Worm (Caenorhabditis elegans) whole organism, L1 larva: ENCODE data around the gene ccr-4.

ENCODE experiments used
- F16B12.6 ChIP-seq: fragments of 150-350 bp; optimal IDR thresholded peaks from 2 replicates; lab custom pipeline; 2014; ENCODE audit warnings: missing biosample characterization, missing genetic modification characterization
- Y116A8C.19 ChIP-seq: sonication (generic microtip); optimal IDR thresholded peaks from 2 replicates; lab custom pipeline; 2016; ENCODE audit warnings: missing compliant biosample characterization, missing genetic modification characterization, borderline replicate concordance
- ceh-88 ChIP-seq: fragments of 200-800 bp; sonication (Bioruptor generic); IDR thresholded peaks from 2 replicates; pipeline ENCODE4 v1.3.6; 2022; ENCODE audit warnings: missing genetic modification characterization, missing compliant biosample characterization
- dpl-1 ChIP-seq, 3 experiments: fragments of 150-350 bp in 2 of 3; sonication (generic microtip) in 1 of 3; optimal IDR thresholded peaks; 2 replicates each; lab custom pipeline; 2014 to 2017; ENCODE audit warnings: missing biosample characterization in 3 of 3, missing genetic modification characterization in 3 of 3, missing genetic modification reagents in 3 of 3
- efl-1 ChIP-seq, 4 experiments: fragments of 150-350 bp; optimal IDR thresholded peaks in 3 of 4; peaks in 1 of 4; 1 replicate in 1 of 4; 2 replicates in 3 of 4; lab custom pipeline; 2014; ENCODE audit warnings: missing biosample characterization in 2 of 4, missing genetic modification characterization in 2 of 4, missing genetic modification reagents in 2 of 4
- elt-3 ChIP-seq, 6 experiments: fragments of 150-350 bp in 1 of 6; sonication (generic microtip); optimal IDR thresholded peaks; 2 replicates each; lab custom pipeline; 2017 to 2018; ENCODE audit warnings: missing biosample characterization in 6 of 6, missing genetic modification characterization in 6 of 6, inconsistent platforms in 1 of 6
- ets-5 ChIP-seq: fragments of 200-800 bp; sonication (Bioruptor generic); IDR thresholded peaks from 2 replicates; pipeline ENCODE4 v1.3.6; 2022; ENCODE audit warnings: missing genetic modification characterization, missing compliant biosample characterization
- fkh-10 ChIP-seq: sonication (generic microtip); optimal IDR thresholded peaks from 2 replicates; lab custom pipeline; 2017; ENCODE audit warnings: missing biosample characterization, missing genetic modification reagents, missing genetic modification characterization
- fkh-4 ChIP-seq: sonication (generic microtip); optimal IDR thresholded peaks from 2 replicates; lab custom pipeline; 2016; ENCODE audit warnings: missing compliant biosample characterization, missing genetic modification characterization, borderline replicate concordance
- fkh-8 ChIP-seq: sonication (generic microtip); optimal IDR thresholded peaks from 2 replicates; lab custom pipeline; 2016; ENCODE audit warnings: mild to moderate bottlenecking, missing genetic modification characterization, missing compliant biosample characterization
- fos-1 ChIP-seq: fragments of 150-350 bp; optimal IDR thresholded peaks from 2 replicates; lab custom pipeline; 2014; ENCODE audit warnings: missing biosample characterization, missing genetic modification characterization
- grh-1 ChIP-seq: fragments of 200-800 bp; sonication (Bioruptor generic); IDR thresholded peaks from 2 replicates; pipeline ENCODE4 v1.3.6; 2022; ENCODE audit warnings: missing genetic modification reagents, missing genetic modification characterization, missing compliant biosample characterization
- irx-1 ChIP-seq: sonication (generic microtip); optimal IDR thresholded peaks from 2 replicates; lab custom pipeline; 2016; ENCODE audit warnings: missing genetic modification characterization, missing compliant biosample characterization
- jun-1 ChIP-seq: fragments of 150-350 bp; optimal IDR thresholded peaks from 2 replicates; lab custom pipeline; 2014; ENCODE audit warnings: missing biosample characterization, missing genetic modification reagents, missing genetic modification characterization
- lin-14 ChIP-seq: fragments of 200-800 bp; sonication (Bioruptor generic); optimal IDR thresholded peaks from 2 replicates; lab custom pipeline; 2018; ENCODE audit warnings: mild to moderate bottlenecking, missing genetic modification characterization, moderate library complexity, missing compliant biosample characterization
- lin-15B ChIP-seq: fragments of 150-350 bp; sonication (generic microtip); optimal IDR thresholded peaks from 3 replicates; lab custom pipeline; 2014; ENCODE audit warnings: missing biosample characterization, missing genetic modification characterization
- lin-35 ChIP-seq, 2 experiments: fragments of 150-350 bp; optimal IDR thresholded peaks; 2 replicates each; lab custom pipeline; 2014; ENCODE audit warnings: missing biosample characterization in 2 of 2, missing genetic modification characterization in 2 of 2, missing genetic modification reagents in 2 of 2
- lir-3 ChIP-seq: sonication (generic microtip); optimal IDR thresholded peaks from 2 replicates; lab custom pipeline; 2016; ENCODE audit warnings: mild to moderate bottlenecking, missing genetic modification characterization, moderate library complexity, missing compliant biosample characterization; ENCODE audit not compliant: poor library complexity
- lsy-2 ChIP-seq, 2 experiments: fragments of 150-350 bp; optimal IDR thresholded peaks; 2 replicates each; lab custom pipeline; 2014; ENCODE audit warnings: missing biosample characterization in 2 of 2, missing genetic modification characterization in 2 of 2
- nhr-11 ChIP-seq: fragments of 150-350 bp; optimal IDR thresholded peaks from 2 replicates; lab custom pipeline; 2014; ENCODE audit warnings: missing biosample characterization, missing genetic modification characterization
- nhr-12 ChIP-seq: sonication (generic microtip); optimal IDR thresholded peaks from 2 replicates; lab custom pipeline; 2017; ENCODE audit warnings: missing biosample characterization, missing genetic modification characterization
- nhr-19 ChIP-seq: fragments of 200-800 bp; sonication (Bioruptor generic); conservative IDR thresholded peaks from 2 replicates; pipeline ENCODE4 v1.3.6; 2022; ENCODE audit warnings: missing genetic modification characterization, missing compliant biosample characterization
- nhr-237 ChIP-seq: fragments of 150-350 bp; optimal IDR thresholded peaks from 2 replicates; lab custom pipeline; 2014; ENCODE audit warnings: missing biosample characterization, missing genetic modification characterization
- nhr-47 ChIP-seq: sonication (generic microtip); optimal IDR thresholded peaks from 2 replicates; lab custom pipeline; 2016; ENCODE audit warnings: mild to moderate bottlenecking, missing genetic modification characterization, moderate library complexity, missing compliant biosample characterization
- nhr-71 ChIP-seq: sonication (generic microtip); optimal IDR thresholded peaks from 2 replicates; lab custom pipeline; 2016; ENCODE audit warnings: mild to moderate bottlenecking, missing genetic modification characterization, moderate library complexity, missing compliant biosample characterization
- nhr-77 ChIP-seq: fragments of 150-350 bp; optimal IDR thresholded peaks from 2 replicates; lab custom pipeline; 2014; ENCODE audit warnings: missing biosample characterization, missing genetic modification characterization
- nhr-84 ChIP-seq: sonication (generic microtip); optimal IDR thresholded peaks from 2 replicates; lab custom pipeline; 2017; ENCODE audit warnings: missing biosample characterization, missing genetic modification characterization
- nhr-85 ChIP-seq: sonication (generic microtip); peaks from one replicate; lab custom pipeline; 2016; ENCODE audit warnings: missing genetic modification characterization, inconsistent platforms, missing compliant biosample characterization
- rnt-1 ChIP-seq: sonication (generic microtip); optimal IDR thresholded peaks from 2 replicates; lab custom pipeline; 2016; ENCODE audit warnings: mild to moderate bottlenecking, missing genetic modification characterization, moderate library complexity, missing compliant biosample characterization
- sox-4 ChIP-seq: sonication (generic microtip); optimal IDR thresholded peaks from 2 replicates; lab custom pipeline; 2016; ENCODE audit warnings: missing genetic modification characterization, missing compliant biosample characterization
- sptf-1 ChIP-seq: fragments of 150-350 bp; optimal IDR thresholded peaks from 2 replicates; lab custom pipeline; 2014; ENCODE audit warnings: missing biosample characterization, missing genetic modification characterization
- unc-130 ChIP-seq: fragments of 150-350 bp; optimal IDR thresholded peaks from 2 replicates; lab custom pipeline; 2017; ENCODE audit warnings: missing biosample characterization, missing genetic modification characterization, inconsistent platforms
- unc-30 ChIP-seq: sonication (generic microtip); optimal IDR thresholded peaks from 2 replicates; lab custom pipeline; 2017; ENCODE audit warnings: missing biosample characterization, missing genetic modification characterization
- xbp-1 ChIP-seq: sonication (generic microtip); optimal IDR thresholded peaks from 2 replicates; lab custom pipeline; 2016; ENCODE audit warnings: missing genetic modification characterization, missing compliant biosample characterization
- zag-1 ChIP-seq: fragments of 150-350 bp; optimal IDR thresholded peaks from 2 replicates; lab custom pipeline; 2014; ENCODE audit warnings: missing biosample characterization, missing genetic modification characterization
- ztf-4 ChIP-seq: fragments of 150-350 bp; optimal IDR thresholded peaks from 2 replicates; lab custom pipeline; 2014; ENCODE audit warnings: missing biosample characterization, missing genetic modification characterization

Gene ccr-4

DNA sequence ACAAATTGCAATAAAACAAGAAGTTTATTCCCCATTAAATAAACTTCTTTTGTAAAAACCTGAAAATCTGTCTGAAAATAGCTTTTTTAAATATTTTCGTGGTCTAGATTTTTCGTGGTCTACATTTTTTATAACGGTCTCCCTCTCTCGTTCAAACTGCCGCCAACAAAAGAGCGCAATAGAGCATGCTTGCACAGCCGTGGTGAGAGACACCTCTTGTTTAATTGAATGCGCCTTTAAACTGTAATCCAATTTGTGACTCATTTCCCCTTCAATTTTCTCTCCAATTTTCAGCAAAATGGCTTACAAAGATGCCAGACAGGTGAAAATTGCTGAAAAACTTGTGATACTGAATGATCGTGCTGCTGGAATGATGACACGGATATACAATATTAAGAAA lies 42.8 kb downstream of the ccr-4 start, which contains the start of gene gex-3 (continued):
- TF ChIP-seq sptf-1 (no peak), nhr-77 (peak; percentile 81), dpl-1 (GFP tag; optimal IDR thresholded peaks at IDR 0.05; lab: Kevin White, UChicago) (peak; percentile 93 to 96 (median 96)), nhr-237 (tag; lab: Kevin White, UChicago) (peak; percentile 16), fkh-8 (peak; percentile 73), F16B12.6 (peak; percentile 53), lin-35 (GFP tag; optimal IDR thresholded peaks at IDR 0.05; lab: Kevin White, UChicago) (peak; percentile 96 to 99), fkh-10 (peak; percentile 84), unc-30 (tag; lab: Kevin White, UChicago) (no peak), nhr-12 (no peak), sox-4 (tag; lab: Kevin White, UChicago) (no peak), nhr-85 (tag; lab: Kevin White, UChicago) (peak; percentile 86), jun-1 (tag; lab: Kevin White, UChicago) (peak; percentile 75), ceh-88 (no peak), ztf-4 (peak; percentile 26), rnt-1 (tag; lab: Kevin White, UChicago) (peak; percentile 87), nhr-71 (tag; lab: Kevin White, UChicago) (peak; percentile 87), nhr-11 (tag; lab: Kevin White, UChicago) (no peak), lir-3 (tag; lab: Kevin White, UChicago) (peak; percentile 31), unc-130 (tag; lab: Kevin White, UChicago) (peak; percentile 84), ets-5 (no peak), elt-3 (tag; optimal IDR thresholded peaks at IDR 0.05; lab: Kevin White, UChicago) (peak in 2 of 6 experiments; percentile 5 to 48), lin-14 (peak; percentile 85), irx-1 (tag; lab: Kevin White, UChicago) (peak; percentile 50), fos-1 (tag; lab: Kevin White, UChicago) (peak; percentile 79), fkh-4 (tag; lab: Kevin White, UChicago) (no peak), nhr-19 (peak; percentile 72), Y116A8C.19 (tag; lab: Kevin White, UChicago) (no peak), lsy-2 (tag; optimal IDR thresholded peaks at IDR 0.05; lab: Kevin White, UChicago) (peak; percentile 92 to 96), zag-1 (tag; lab: Kevin White, UChicago) (peak; percentile 19), lin-15B (tag; lab: Kevin White, UChicago) (peak; percentile 96)
- TF ChIP-seq, all 84 proteins: peak for 50

DNA sequence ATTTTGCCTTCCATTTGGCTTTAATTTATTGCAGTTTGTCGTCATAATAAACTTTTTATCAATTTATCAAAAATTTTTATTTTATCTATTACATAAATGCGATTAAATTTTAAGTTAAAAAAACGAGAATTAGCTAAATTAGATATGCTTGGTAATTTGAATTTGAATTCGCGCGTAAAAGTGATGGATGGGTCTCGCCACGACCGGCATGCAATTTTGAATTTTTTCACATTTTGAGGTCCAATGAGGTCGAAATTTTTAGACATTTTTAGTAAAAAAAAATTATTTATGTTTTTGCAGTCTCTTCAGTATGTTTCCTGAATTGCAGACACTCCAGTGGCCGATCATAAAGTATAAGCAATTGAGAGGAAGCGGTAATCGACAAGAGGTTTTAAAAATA lies 47.3 kb downstream of the ccr-4 start, which contains the start of gene dsb-1:
Gene dsb-1 (plus strand): TSS at position 301 of the 400 bp plus-strand sequence.
- TF ChIP-seq grh-1 (GFP tag; lab: Robert Waterston, UW): no peak
- TF ChIP-seq dpl-1 (GFP tag; optimal IDR thresholded peaks at IDR 0.05; lab: Kevin White, UChicago): peak in 1 of 3 experiments; percentile 6

DNA sequence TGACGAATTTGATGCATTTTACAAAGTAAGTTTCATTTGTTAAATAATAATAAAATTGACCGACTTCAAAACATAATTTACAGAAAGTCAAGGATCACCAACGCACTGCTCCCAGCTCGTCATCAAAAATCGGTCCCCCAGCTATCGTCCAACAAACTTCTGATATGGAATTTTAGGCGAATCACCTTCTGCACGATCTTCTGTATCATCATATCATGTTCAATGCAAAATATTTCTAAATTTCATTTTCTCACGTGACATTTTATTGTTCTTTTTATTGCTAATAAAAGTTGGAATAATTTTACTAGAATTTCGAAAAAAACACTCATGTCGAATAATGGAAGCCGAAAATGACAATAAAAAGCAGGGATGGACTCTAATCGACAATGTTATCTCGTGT lies 48.8 kb downstream of the ccr-4 start, which contains the start of gene acl-13:
Gene acl-13 (plus strand): TSS at position 301 of the 400 bp plus-strand sequence.
- TF ChIP-seq nhr-84 (tag; lab: Kevin White, UChicago): no peak
- no peak for TF ChIP-seq nhr-47 (tag; lab: Kevin White, UChicago)
- no peak for TF ChIP-seq F16B12.6
- no peak for TF ChIP-seq zag-1 (tag; lab: Kevin White, UChicago)
- TF ChIP-seq lin-14: no peak

DNA sequence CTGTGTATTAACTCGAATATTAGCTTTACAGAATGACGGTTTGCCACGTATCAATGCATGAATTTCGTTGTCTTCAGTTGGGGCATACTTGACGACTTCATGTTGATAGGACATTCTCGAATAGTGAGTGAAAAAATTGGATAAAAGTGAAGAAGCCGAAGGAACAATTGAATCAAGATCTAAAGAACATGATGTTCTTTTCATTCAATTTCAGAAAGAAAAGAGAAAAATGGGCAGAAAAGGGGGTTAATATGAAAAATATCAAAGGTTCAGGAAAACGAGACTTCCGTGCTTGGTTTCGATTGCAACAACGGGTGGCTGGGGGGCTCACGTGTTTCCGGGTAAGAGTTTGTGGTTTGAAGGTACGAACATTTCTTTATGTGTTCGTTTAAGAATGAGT lies 53.3 kb downstream of the ccr-4 start:
- TF ChIP-seq xbp-1: no peak
- TF ChIP-seq fkh-10: peak; percentile 71
- TF ChIP-seq efl-1 (optimal IDR thresholded peaks at IDR 0.05; lab: Kevin White, UChicago): no peak
- TF ChIP-seq efl-1 (GFP tag; optimal IDR thresholded peaks at IDR 0.05 in 1 of 2; lab: Kevin White, UChicago): peak in 1 of 2 experiments; percentile 28
